Worm (Caenorhabditis elegans) whole organism, L3 larva: ENCODE data around the gene srh-185.

ENCODE experiments used
- ZK546.5 ChIP-seq: sonication (generic microtip); optimal IDR thresholded peaks from 2 replicates; lab custom pipeline; 2017; ENCODE audit warnings: missing biosample characterization, missing genetic modification characterization
- ceh-82 ChIP-seq: fragments of 150-350 bp; optimal IDR thresholded peaks from 2 replicates; lab custom pipeline; 2014; ENCODE audit warnings: missing biosample characterization, missing genetic modification characterization
- egl-27 ChIP-seq: sonication (generic microtip); optimal IDR thresholded peaks from 4 replicates; lab custom pipeline; 2017; ENCODE audit warnings: missing biosample characterization, missing genetic modification reagents, missing genetic modification characterization
- egl-5 ChIP-seq: fragments of 150-350 bp; optimal IDR thresholded peaks from 2 replicates; lab custom pipeline; 2017; ENCODE audit warnings: missing biosample characterization, missing genetic modification reagents, missing genetic modification characterization, inconsistent platforms
- elt-3 ChIP-seq, 3 experiments: fragments of 150-350 bp in 1 of 3; sonication (generic microtip) in 2 of 3; optimal IDR thresholded peaks; 2 replicates in 2 of 3; 4 replicates in 1 of 3; lab custom pipeline; 2014 to 2017; ENCODE audit warnings: missing biosample characterization in 3 of 3, missing genetic modification characterization in 3 of 3
- mdl-1 ChIP-seq: fragments of 150-350 bp; optimal IDR thresholded peaks from 2 replicates; lab custom pipeline; 2014; ENCODE audit warnings: missing biosample characterization, missing genetic modification characterization
- mml-1 ChIP-seq: fragments of 150-350 bp; sonication (generic microtip); optimal IDR thresholded peaks from 3 replicates; lab custom pipeline; 2014; ENCODE audit warnings: missing biosample characterization, missing genetic modification characterization
- nhr-11 ChIP-seq: fragments of 150-350 bp; optimal IDR thresholded peaks from 2 replicates; lab custom pipeline; 2014; ENCODE audit warnings: missing biosample characterization, missing genetic modification characterization
- nhr-237 ChIP-seq: fragments of 150-350 bp; optimal IDR thresholded peaks from 2 replicates; lab custom pipeline; 2014; ENCODE audit warnings: missing biosample characterization, missing genetic modification characterization
- pqm-1 ChIP-seq: fragments of 150-350 bp; optimal IDR thresholded peaks from 2 replicates; lab custom pipeline; 2017; ENCODE audit warnings: missing biosample characterization, missing genetic modification characterization, inconsistent platforms
- snpc-4 ChIP-seq: fragments of 150-350 bp; optimal IDR thresholded peaks from 2 replicates; lab custom pipeline; 2014; ENCODE audit warnings: missing biosample characterization, missing genetic modification characterization
- tbx-2 ChIP-seq: sonication (generic microtip); optimal IDR thresholded peaks from 2 replicates; lab custom pipeline; 2016; ENCODE audit warnings: mild to moderate bottlenecking, missing genetic modification characterization, missing compliant biosample characterization

DNA sequence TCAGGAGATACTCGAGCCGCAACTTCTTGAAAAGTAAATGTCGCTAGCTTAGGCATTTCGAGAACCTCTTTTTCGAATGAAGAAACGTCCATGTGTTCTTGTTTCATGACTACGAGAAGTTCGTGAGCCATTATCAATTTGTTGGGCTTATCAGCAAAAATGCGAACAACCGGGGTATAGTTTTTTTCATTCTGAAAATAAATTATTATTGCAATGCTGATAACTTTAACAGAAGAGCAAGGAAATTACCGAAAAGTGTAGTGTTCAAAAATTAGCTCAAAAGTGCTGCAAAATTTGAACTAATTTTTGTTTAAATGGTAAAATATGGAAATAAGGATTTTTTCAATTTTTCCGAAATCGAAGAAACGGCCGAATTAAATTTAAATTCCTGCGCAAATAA is 46.2 kb downstream of the srh-185 start:
- no peak for TF ChIP-seq pqm-1 (tag; lab: Kevin White, UChicago)
- no peak for TF ChIP-seq egl-5 (tag; lab: Kevin White, UChicago)
- TF ChIP-seq nhr-237 (tag; lab: Kevin White, UChicago): no peak
- TF ChIP-seq tbx-2 (tag; lab: Kevin White, UChicago): no peak
- no peak for TF ChIP-seq elt-3 (tag; optimal IDR thresholded peaks at IDR 0.05; lab: Kevin White, UChicago)
- no peak for TF ChIP-seq ceh-82
- no peak for TF ChIP-seq ZK546.5 (tag; lab: Kevin White, UChicago)
- no peak for TF ChIP-seq egl-27 (tag; lab: Kevin White, UChicago)
- no peak for TF ChIP-seq nhr-11 (tag; lab: Kevin White, UChicago)
- TF ChIP-seq mml-1 (tag; lab: Kevin White, UChicago): no peak
- no peak for TF ChIP-seq snpc-4
- no peak for TF ChIP-seq mdl-1 (tag; lab: Kevin White, UChicago)
